Worm (Caenorhabditis elegans) whole organism, early embryonic: Measurements from ENCODE around the gene fbxa-54.

Source experiments
- ama-1 ChIP-seq: fragments of 150-350 bp; optimal IDR thresholded peaks from 2 replicates; lab custom pipeline; 2014
- ceh-13 ChIP-seq: fragments of 200-800 bp; sonication (Bioruptor generic); optimal IDR thresholded peaks from 2 replicates; lab custom pipeline; 2018; ENCODE audit warnings: mild to moderate bottlenecking, missing genetic modification characterization, missing compliant biosample characterization
- ets-7 ChIP-seq: sonication (generic microtip); optimal IDR thresholded peaks from 2 replicates; lab custom pipeline; 2016; ENCODE audit warnings: missing genotype, missing genetic modification characterization, missing compliant biosample characterization
- pes-1 ChIP-seq: fragments of 200-800 bp; sonication (Bioruptor generic); IDR thresholded peaks from 2 replicates; pipeline ENCODE4 v1.3.6; 2022; ENCODE audit warnings: missing genetic modification reagents, missing genetic modification characterization, missing compliant biosample characterization
- scrt-1 ChIP-seq: fragments of 200-800 bp; sonication (Bioruptor generic); IDR thresholded peaks from 2 replicates; pipeline ENCODE4 v1.3.6; 2022; ENCODE audit warnings: missing genetic modification characterization, missing compliant biosample characterization
- sea-1 ChIP-seq: fragments of 200-800 bp; sonication (Bioruptor generic); conservative IDR thresholded peaks from 2 replicates; pipeline ENCODE4 v1.3.6; 2022; ENCODE audit warnings: missing genetic modification characterization, missing compliant biosample characterization
- tbx-11 ChIP-seq: fragments of 200-800 bp; sonication (Bioruptor generic); IDR thresholded peaks from 2 replicates; pipeline ENCODE4 v1.3.6; 2022; ENCODE audit warnings: missing genetic modification characterization, missing compliant biosample characterization
- tbx-37 ChIP-seq: fragments of 200-800 bp; sonication (Bioruptor generic); conservative IDR thresholded peaks from 2 replicates; pipeline ENCODE4 v1.3.6; 2022; ENCODE audit warnings: missing genetic modification reagents, missing genetic modification characterization, missing compliant biosample characterization

DNA sequence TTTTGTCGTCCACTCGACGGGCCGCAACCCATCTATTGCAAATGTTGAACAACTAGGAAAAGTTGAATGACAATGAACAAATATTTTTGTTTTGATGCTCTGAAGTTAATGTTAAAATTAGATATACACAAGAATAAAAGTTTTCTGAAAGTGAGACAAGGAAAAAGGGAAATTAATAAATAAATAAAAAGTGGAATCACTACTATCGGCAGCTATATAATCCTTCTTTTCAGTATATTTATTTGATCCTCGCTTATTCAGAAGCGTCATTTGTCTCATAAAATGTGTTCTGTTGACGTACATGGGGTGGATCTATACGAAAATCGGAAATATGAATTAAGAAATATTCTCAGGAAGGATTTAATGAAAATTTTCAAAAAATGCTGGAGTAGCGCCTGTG is 29.9 kb upstream of the fbxa-54 start, which contains the start of gene pef-1:
- TF ChIP-seq ama-1 (lab: Kevin White, UChicago) (no peak), scrt-1 (GFP tag; lab: Robert Waterston, UW) (no peak), tbx-11 (GFP tag; lab: Robert Waterston, UW) (no peak), ets-7 (no peak), ceh-13 (GFP tag; lab: Kevin White, UChicago) (no peak), pes-1 (no peak), sea-1 (GFP tag; lab: Robert Waterston, UW) (no peak), tbx-37 (GFP tag; lab: Robert Waterston, UW) (no peak)
